Worm (Caenorhabditis elegans): ENCODE results near the gene Y75B12B.11.
"Not testable (repeated sequence)": the region's sequence is repeated elsewhere in the genome, so short reads cannot be mapped to it uniquely, and the experiment has no call there.

ce11 chrV:15207681-15208080 lies 16.6 kb downstream of the Y75B12B.11 start, which contains the start of gene C41G6.12:
- not testable (repeated sequence) for TF ChIP-seq ama-1 (optimal IDR thresholded peaks at IDR 0.05); pag-3 (tag; optimal IDR thresholded peaks at IDR 0.05; ENCODE audit: borderline replicate concordance)
